Fruit fly (Drosophila melanogaster) whole organism, wandering third instar larva: Measurements from ENCODE around the gene CG15387.

Experiments used
- Abd-B ChIP-seq: fragments of >200 bp; optimal IDR thresholded peaks from 2 replicates; lab custom pipeline; 2017; ENCODE audit warnings: missing biosample characterization, missing genetic modification characterization
- CG32264 ChIP-seq: fragments of 200-800 bp; sonication (Bioruptor generic); optimal IDR thresholded peaks from 2 replicates; lab custom pipeline; 2016; ENCODE audit warnings: missing biosample characterization, missing genetic modification characterization
- CG9705 ChIP-seq: fragments of 200-800 bp; sonication (Bioruptor generic); optimal IDR thresholded peaks from 2 replicates; lab custom pipeline; 2018; ENCODE audit warnings: missing biosample characterization, mild to moderate bottlenecking, missing genetic modification characterization
- CrebA ChIP-seq: fragments of 200-800 bp; sonication (Bioruptor generic); optimal IDR thresholded peaks from 2 replicates; lab custom pipeline; 2016; ENCODE audit warnings: missing biosample characterization, mild to moderate bottlenecking, missing genetic modification characterization, borderline replicate concordance
- Dfd ChIP-seq: fragments of >200 bp; optimal IDR thresholded peaks from 2 replicates; lab custom pipeline; 2017; ENCODE audit warnings: missing biosample characterization, missing genetic modification characterization
- Dif ChIP-seq: fragments of 200-275, 200-300 bp; sonication (Bioruptor generic); optimal IDR thresholded peaks from 2 replicates; lab custom pipeline; 2018; ENCODE audit warnings: missing biosample characterization, missing genetic modification characterization; ENCODE audit not compliant: partially characterized antibody
- GATAd ChIP-seq: sonication (Bioruptor generic); optimal IDR thresholded peaks from 2 replicates; lab custom pipeline; 2016; ENCODE audit warnings: missing biosample characterization, missing genetic modification characterization
- Hnf4 ChIP-seq: fragments of 200-800 bp; sonication (Bioruptor generic); optimal IDR thresholded peaks from 2 replicates; lab custom pipeline; 2016; ENCODE audit warnings: missing biosample characterization, mild to moderate bottlenecking, missing genetic modification characterization
- Hr83 ChIP-seq: fragments of 200-300 bp; sonication (Bioruptor generic); optimal IDR thresholded peaks from 2 replicates; lab custom pipeline; 2016; ENCODE audit warnings: missing biosample characterization, mild to moderate bottlenecking, missing genetic modification characterization, moderate library complexity; ENCODE audit not compliant: poor library complexity, severe bottlenecking
- Jra ChIP-seq: sonication (Bioruptor generic); optimal IDR thresholded peaks from 2 replicates; lab custom pipeline; 2016; ENCODE audit warnings: missing biosample characterization, missing genetic modification characterization
- Myc ChIP-seq: fragments of >200 bp; optimal IDR thresholded peaks from 2 replicates; lab custom pipeline; 2017
- N ChIP-seq: fragments of >200 bp; optimal IDR thresholded peaks from 2 replicates; lab custom pipeline; 2018; ENCODE audit warnings: missing biosample characterization, missing external identifiers, missing genetic modification characterization
- OdsH ChIP-seq: fragments of 200-800 bp; sonication (Bioruptor generic); optimal IDR thresholded peaks from 2 replicates; lab custom pipeline; 2016; ENCODE audit warnings: missing biosample characterization, mild to moderate bottlenecking, missing genetic modification characterization
- Rel ChIP-seq, 2 experiments: fragments of 200-800 bp; sonication (Bioruptor generic) in 1 of 2; optimal IDR thresholded peaks; 2 replicates in 1 of 2; 3 replicates in 1 of 2; lab custom pipeline; 2016 to 2019; ENCODE audit warnings: mild to moderate bottlenecking in 2 of 2, missing biosample characterization in 2 of 2, missing genetic modification characterization in 2 of 2, moderate library complexity in 1 of 2
- Sp1 ChIP-seq: fragments of 200-800 bp; sonication (Bioruptor generic); optimal IDR thresholded peaks from 3 replicates; lab custom pipeline; 2019; ENCODE audit warnings: missing biosample characterization, mild to moderate bottlenecking, missing genetic modification characterization, moderate library complexity
- Vsx2 ChIP-seq: fragments of 200-300, 225-300 bp; sonication (Bioruptor generic); optimal IDR thresholded peaks from 2 replicates; lab custom pipeline; 2018; ENCODE audit warnings: missing biosample characterization, missing genetic modification characterization; ENCODE audit not compliant: partially characterized antibody
- br ChIP-seq: fragments of 200-800 bp; sonication (Bioruptor generic); optimal IDR thresholded peaks from 2 replicates; lab custom pipeline; 2016; ENCODE audit warnings: missing biosample characterization, missing genetic modification characterization
- brk ChIP-seq: fragments of 200-800 bp; sonication (Bioruptor generic); optimal IDR thresholded peaks from 2 replicates; lab custom pipeline; 2016; ENCODE audit warnings: missing biosample characterization, mild to moderate bottlenecking, missing genetic modification characterization
- dsf ChIP-seq: sonication (Bioruptor generic); optimal IDR thresholded peaks from 2 replicates; lab custom pipeline; 2016; ENCODE audit warnings: missing biosample characterization, missing genetic modification characterization, borderline replicate concordance
- ey ChIP-seq: fragments of 200-800 bp; sonication (Bioruptor generic); optimal IDR thresholded peaks from 2 replicates; lab custom pipeline; 2016; ENCODE audit warnings: missing biosample characterization, missing genetic modification characterization
- foxo ChIP-seq, 2 experiments: fragments of 200-800 bp; sonication (Bioruptor generic); optimal IDR thresholded peaks; 2 replicates in 1 of 2; 3 replicates in 1 of 2; lab custom pipeline; 2016 to 2017; ENCODE audit warnings: missing biosample characterization in 2 of 2, missing genetic modification characterization in 2 of 2
- fru ChIP-seq: fragments of 200-800 bp; sonication (Bioruptor generic); optimal IDR thresholded peaks from 3 replicates; lab custom pipeline; 2016; ENCODE audit warnings: missing biosample characterization, mild to moderate bottlenecking, missing genetic modification characterization
- h ChIP-seq: fragments of 200-800 bp; sonication (Bioruptor generic); optimal IDR thresholded peaks from 3 replicates; lab custom pipeline; 2016; ENCODE audit warnings: missing biosample characterization, mild to moderate bottlenecking, missing genetic modification characterization
- lola ChIP-seq: fragments of >200 bp; optimal IDR thresholded peaks from 2 replicates; lab custom pipeline; 2017; ENCODE audit warnings: missing biosample characterization, missing genetic modification characterization
- psq ChIP-seq: fragments of 200-800 bp; sonication (Bioruptor generic); optimal IDR thresholded peaks from 3 replicates; lab custom pipeline; 2017; ENCODE audit warnings: missing biosample characterization, mild to moderate bottlenecking, missing genetic modification characterization, moderate library complexity
- rgr ChIP-seq: fragments of 200-800 bp; sonication (Bioruptor generic); optimal IDR thresholded peaks from 3 replicates; lab custom pipeline; 2016; ENCODE audit warnings: missing biosample characterization, mild to moderate bottlenecking, missing genetic modification characterization
- sage ChIP-seq: fragments of 200-800 bp; sonication (Bioruptor generic); optimal IDR thresholded peaks from 2 replicates; lab custom pipeline; 2016; ENCODE audit warnings: missing biosample characterization, mild to moderate bottlenecking, missing genetic modification characterization
- sv ChIP-seq: fragments of 200-800 bp; sonication (Bioruptor generic); optimal IDR thresholded peaks from 3 replicates; lab custom pipeline; 2016; ENCODE audit warnings: missing biosample characterization, missing genetic modification characterization
- usp ChIP-seq: fragments of >200 bp; optimal IDR thresholded peaks from 2 replicates; lab custom pipeline; 2017; ENCODE audit warnings: missing biosample characterization, missing genetic modification characterization
- woc ChIP-seq: sonication (Bioruptor generic); optimal IDR thresholded peaks from 2 replicates; lab custom pipeline; 2016; ENCODE audit warnings: missing biosample characterization, mild to moderate bottlenecking, missing genetic modification characterization

Gene CG15387

DNA sequence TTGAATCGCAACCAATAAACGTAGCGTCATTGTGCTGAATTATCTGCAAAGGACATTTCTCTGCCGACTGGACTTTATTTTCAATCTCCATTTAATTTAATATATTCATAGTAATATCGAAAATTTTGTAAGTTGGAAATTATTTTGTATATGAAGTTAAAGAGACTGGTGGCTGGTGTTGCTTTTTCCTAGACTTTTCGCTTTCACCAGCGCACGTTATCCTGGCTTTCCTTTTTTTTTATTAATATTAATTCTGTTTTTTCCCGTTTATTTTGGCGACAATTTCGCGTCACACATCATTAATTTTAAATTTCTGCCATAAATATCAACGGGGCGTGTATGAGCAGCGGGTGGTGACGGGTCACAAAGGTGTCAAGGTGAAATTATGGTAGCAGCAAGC, 39.1 kb upstream of the CG15387 start, which contains the start of gene CG34049:
CG34049 (minus strand) TSS at position 101 of the 400 bp plus-strand sequence.
- no peak for TF ChIP-seq Abd-B (GFP tag; lab: Kevin White, UChicago)
- no peak for TF ChIP-seq OdsH (GFP tag; lab: Kevin White, UChicago)
- TF ChIP-seq Myc = no peak
- no peak for TF ChIP-seq GATAd (GFP tag; lab: Kevin White, UChicago)
- no peak for TF ChIP-seq N (GFP tag; lab: Kevin White, UChicago)
- no peak for TF ChIP-seq lola
- TF ChIP-seq, all 38 proteins: peak for 0

dm6 chr2L:2263142-2263541, 37.0 kb upstream of the CG15387 start, which contains the start of gene CG4270:
CG4270 (plus strand) TSS chr2L:2263442.
- TF ChIP-seq lola (no peak), woc (GFP tag; lab: Kevin White, UChicago) (no peak), Rel (GFP tag; optimal IDR thresholded peaks at IDR 0.05; lab: Kevin White, UChicago) (no peak), Rel (tag; optimal IDR thresholded peaks at IDR 0.05; lab: Kevin White, UChicago) (no peak), Hnf4 (GFP tag; lab: Kevin White, UChicago) (no peak), Myc (no peak), Vsx2 (GFP tag; lab: Kevin White, UChicago) (no peak), Dif (GFP tag; lab: Kevin White, UChicago) (no peak), usp (no peak), sage (GFP tag; lab: Kevin White, UChicago) (no peak), br (no peak), Jra (GFP tag; lab: Kevin White, UChicago) (no peak), GATAd (GFP tag; lab: Kevin White, UChicago) (no peak), h (no peak)

DNA sequence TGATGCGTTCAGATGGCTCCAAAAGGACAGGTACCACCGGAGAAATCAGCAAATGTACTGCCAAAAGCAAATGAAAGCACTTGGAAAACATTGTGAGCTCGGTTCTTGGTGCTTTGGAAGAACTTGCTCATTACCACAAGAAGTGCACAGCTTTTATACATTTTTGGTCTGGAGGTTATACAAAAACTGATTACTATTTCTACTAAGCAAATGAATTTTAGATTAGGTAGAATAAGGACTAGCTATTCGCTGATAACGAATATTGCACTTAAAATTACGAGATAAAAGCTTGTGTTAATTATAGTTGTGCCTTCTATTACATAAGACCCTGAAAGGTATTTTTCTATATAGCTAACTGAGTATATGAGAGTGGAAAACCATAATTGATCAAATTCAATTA, 28.9 kb upstream of the CG15387 start, which contains the start of gene Send1:
Send1 (minus strand) TSS at position 101 of the 400 bp plus-strand sequence.
- TF ChIP-seq Dfd (GFP tag; lab: Kevin White, UChicago) (no peak), CG32264 (GFP tag; lab: Kevin White, UChicago) (no peak), sv (no peak), N (GFP tag; lab: Kevin White, UChicago) (no peak), Hnf4 (GFP tag; lab: Kevin White, UChicago) (no peak), Dif (GFP tag; lab: Kevin White, UChicago) (no peak), fru (GFP tag; lab: Kevin White, UChicago) (no peak), Vsx2 (GFP tag; lab: Kevin White, UChicago) (no peak), Jra (GFP tag; lab: Kevin White, UChicago) (no peak), OdsH (GFP tag; lab: Kevin White, UChicago) (no peak)

- TF ChIP-seq Abd-B (GFP tag; lab: Kevin White, UChicago) = no peak
- no peak for TF ChIP-seq dsf (GFP tag; lab: Kevin White, UChicago)
- TF ChIP-seq CrebA (GFP tag; lab: Kevin White, UChicago) = no peak
- TF ChIP-seq Dfd (GFP tag; lab: Kevin White, UChicago) = no peak
- TF ChIP-seq psq (GFP tag; lab: Kevin White, UChicago) = no peak
- no peak for TF ChIP-seq h
- TF ChIP-seq brk (GFP tag; lab: Kevin White, UChicago) = no peak
- no peak for TF ChIP-seq OdsH (GFP tag; lab: Kevin White, UChicago)
- no peak for TF ChIP-seq sv
- TF ChIP-seq CG9705 (GFP tag; lab: Kevin White, UChicago) = no peak
- TF ChIP-seq Sp1 (GFP tag; lab: Kevin White, UChicago) = no peak
- TF ChIP-seq foxo (GFP tag; optimal IDR thresholded peaks at IDR 0.05; lab: Kevin White, UChicago) = no peak
- no peak for TF ChIP-seq woc (GFP tag; lab: Kevin White, UChicago)
- no peak for TF ChIP-seq fru (GFP tag; lab: Kevin White, UChicago)
- no peak for TF ChIP-seq Hnf4 (GFP tag; lab: Kevin White, UChicago)
- TF ChIP-seq, all 38 proteins: peak for 0
These were observed 26.7 kb upstream of the CG15387 start, which contains the start of gene CG17234 for dm6 chr2L:2252745-2253144. CG17234 (plus strand) TSS chr2L:2253045.

dm6 chr2L:2252241-2252640, 26.1 kb upstream of the CG15387 start, which contains the start of gene CG17239:
CG17239 (minus strand) TSS chr2L:2252341.
- TF ChIP-seq br (no peak), rgr (GFP tag; lab: Kevin White, UChicago) (no peak), ey (GFP tag; lab: Kevin White, UChicago) (no peak), brk (GFP tag; lab: Kevin White, UChicago) (no peak), Dif (GFP tag; lab: Kevin White, UChicago) (no peak), Hr83 (no peak)
- TF ChIP-seq, all 38 proteins: peak for 0
